Worm (Caenorhabditis elegans) whole organism, L4/young adult: Measurements from ENCODE around the gene dyf-11.

Source experiments
- W03F9.2 ChIP-seq: fragments of 150-350 bp; optimal IDR thresholded peaks from 2 replicates; lab custom pipeline; 2014; ENCODE audit warnings: missing biosample characterization, missing genetic modification characterization
- dao-5 ChIP-seq: sonication (generic microtip); optimal IDR thresholded peaks from 2 replicates; lab custom pipeline; 2016; ENCODE audit warnings: missing genotype, missing genetic modification characterization, moderate library complexity, missing compliant biosample characterization
- him-1 ChIP-seq: sonication (generic microtip); optimal IDR thresholded peaks from 2 replicates; lab custom pipeline; 2016; ENCODE audit warnings: missing genotype, missing genetic modification reagents, missing genetic modification characterization, missing compliant biosample characterization

DNA sequence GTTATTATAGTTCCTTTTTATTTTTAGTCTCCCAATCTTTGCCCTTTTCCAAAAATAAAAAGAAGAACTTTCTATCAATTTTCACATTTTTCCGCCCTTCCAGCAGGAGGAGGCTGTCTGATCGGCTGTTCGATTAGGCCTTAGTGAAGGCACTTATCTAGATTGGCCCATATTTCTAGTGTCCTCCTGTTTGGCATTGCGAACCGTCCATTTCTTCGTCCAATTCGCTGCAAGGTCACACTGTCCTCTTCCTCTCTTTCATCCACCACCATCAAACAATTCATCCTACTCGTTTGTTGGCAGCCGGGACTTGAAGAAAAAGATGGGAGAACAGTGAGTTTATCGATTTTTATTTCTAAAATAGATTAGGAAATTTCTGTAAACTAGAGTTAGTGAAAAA is 8.6 kb downstream of the dyf-11 start, which contains the start of gene T04G9.4:
- no peak for TF ChIP-seq him-1 (tag; lab: Kevin White, UChicago)
- TF ChIP-seq W03F9.2 (tag; lab: Kevin White, UChicago) = no peak
- TF ChIP-seq dao-5 (tag; lab: Kevin White, UChicago) = no peak
